Worm (Caenorhabditis elegans): ENCODE results near the gene C01G5.4.

DNA sequence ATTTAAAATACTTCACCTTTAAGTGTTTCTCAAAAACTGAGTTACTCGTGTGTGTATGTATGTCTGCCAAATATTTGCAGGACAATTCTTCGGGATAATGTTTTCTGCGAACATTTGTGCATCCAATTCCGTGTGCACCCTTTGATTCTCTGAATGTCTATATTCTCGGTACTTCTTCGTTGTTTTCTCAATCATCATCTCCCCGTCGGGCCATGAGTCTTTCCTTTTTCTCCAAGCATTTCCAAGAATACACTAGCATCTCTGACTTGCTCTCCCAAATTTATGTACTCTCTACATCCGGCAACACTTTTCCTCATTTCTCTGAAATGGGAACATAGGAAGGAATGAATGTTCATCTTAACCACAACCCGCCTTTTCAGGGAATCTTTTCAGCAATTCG, 16.9 kb upstream of the C01G5.4 start:
- TF ChIP-seq egl-27 (tag; optimal IDR thresholded peaks at IDR 0.05) (no peak), elt-1 (tag; optimal IDR thresholded peaks at IDR 0.05) (no peak), ztf-4 (tag; optimal IDR thresholded peaks at IDR 0.05) (no peak), unc-39 (tag; optimal IDR thresholded peaks at IDR 0.05) (no peak), fkh-2 (tag; optimal IDR thresholded peaks at IDR 0.05) (no peak), fkh-10 (GFP tag; optimal IDR thresholded peaks at IDR 0.05) (no peak), elt-3 (tag; optimal IDR thresholded peaks at IDR 0.05) (no peak), lin-15B (tag; optimal IDR thresholded peaks at IDR 0.05) (no peak), ceh-9 (tag; optimal IDR thresholded peaks at IDR 0.05) (no peak), elt-2 (tag; optimal IDR thresholded peaks at IDR 0.05) (no peak)

Measured in whole organism, L3 larva.